Fruit fly (Drosophila melanogaster): ENCODE data around the gene Hers.
A peak's percentile ranks its signal among the peaks of the same experiment; 100 is the strongest.

Hers gene

dm6 chrX:19840341-19840740, 25.6 kb upstream of the Hers start:
- TF ChIP-seq br (GFP tag; optimal IDR thresholded peaks at IDR 0.05) (no peak), Hr78 (GFP tag; optimal IDR thresholded peaks at IDR 0.05) (no peak), CrebA (GFP tag; optimal IDR thresholded peaks at IDR 0.05; ENCODE audit: borderline replicate concordance) (no peak), foxo (GFP tag; optimal IDR thresholded peaks at IDR 0.05) (no peak), Abd-B (GFP tag; optimal IDR thresholded peaks at IDR 0.05) (no peak), CG32264 (GFP tag; optimal IDR thresholded peaks at IDR 0.05) (no peak), HLH106 (tag; optimal IDR thresholded peaks at IDR 0.05) (no peak), OdsH (GFP tag; optimal IDR thresholded peaks at IDR 0.05) (no peak), Jra (GFP tag; optimal IDR thresholded peaks at IDR 0.05) (no peak), Rel (GFP tag; optimal IDR thresholded peaks at IDR 0.05) (no peak), Rel (tag; optimal IDR thresholded peaks at IDR 0.05) (no peak), GATAd (GFP tag; optimal IDR thresholded peaks at IDR 0.05) (no peak), dl (GFP tag; optimal IDR thresholded peaks at IDR 0.05; ENCODE audit: insufficient read depth in 1 of 2, partially characterized antibody in 2 of 2) (no peak), fru (GFP tag; optimal IDR thresholded peaks at IDR 0.05) (no peak), N (GFP tag; optimal IDR thresholded peaks at IDR 0.05) (no peak), pan (optimal IDR thresholded peaks at IDR 0.05) (no peak), ey (GFP tag; optimal IDR thresholded peaks at IDR 0.05) (no peak), psq (GFP tag; optimal IDR thresholded peaks at IDR 0.05) (no peak), Vsx2 (GFP tag; optimal IDR thresholded peaks at IDR 0.05; ENCODE audit: partially characterized antibody) (no peak)

- TF ChIP-seq HLH106 (tag; optimal IDR thresholded peaks at IDR 0.05) (peak; percentile 48), h (GFP tag; optimal IDR thresholded peaks at IDR 0.05) (peak; percentile 19), lola (GFP tag; optimal IDR thresholded peaks at IDR 0.05) (no peak), psq (GFP tag; optimal IDR thresholded peaks at IDR 0.05) (peak; percentile 52), foxo (GFP tag; optimal IDR thresholded peaks at IDR 0.05) (peak in 1 of 2 experiments; percentile 52), N (GFP tag; optimal IDR thresholded peaks at IDR 0.05) (no peak), Mio (GFP tag; optimal IDR thresholded peaks at IDR 0.05) (no peak), CrebA (GFP tag; optimal IDR thresholded peaks at IDR 0.05; ENCODE audit: borderline replicate concordance) (no peak), rgr (GFP tag; optimal IDR thresholded peaks at IDR 0.05) (peak; percentile 9), Hr83 (GFP tag; optimal IDR thresholded peaks at IDR 0.05; ENCODE audit: poor library complexity, severe bottlenecking) (no peak), br (GFP tag; optimal IDR thresholded peaks at IDR 0.05) (peak; percentile 33), Sp1 (GFP tag; optimal IDR thresholded peaks at IDR 0.05) (peak; percentile 41), Hnf4 (GFP tag; optimal IDR thresholded peaks at IDR 0.05) (peak; percentile 9), jim (GFP tag; optimal IDR thresholded peaks at IDR 0.05) (no peak), ey (GFP tag; optimal IDR thresholded peaks at IDR 0.05) (peak; percentile 24), Rel (GFP tag; optimal IDR thresholded peaks at IDR 0.05) (no peak), Rel (tag; optimal IDR thresholded peaks at IDR 0.05) (peak; percentile 60), OdsH (GFP tag; optimal IDR thresholded peaks at IDR 0.05) (peak; percentile 42), sage (GFP tag; optimal IDR thresholded peaks at IDR 0.05) (no peak), woc (GFP tag; optimal IDR thresholded peaks at IDR 0.05) (peak; percentile 47), Dfd (GFP tag; optimal IDR thresholded peaks at IDR 0.05) (no peak), Jra (GFP tag; optimal IDR thresholded peaks at IDR 0.05) (no peak), dmrt93B (GFP tag; optimal IDR thresholded peaks at IDR 0.05) (no peak), dsf (GFP tag; optimal IDR thresholded peaks at IDR 0.05; ENCODE audit: borderline replicate concordance) (no peak), fru (GFP tag; optimal IDR thresholded peaks at IDR 0.05) (peak; percentile 69)
Observed at dm6 chrX:19842397-19843261, 23.3 kb upstream of the Hers start.

- TF ChIP-seq tai (GFP tag; optimal IDR thresholded peaks at IDR 0.05) (no peak), psq (GFP tag; optimal IDR thresholded peaks at IDR 0.05) (peak; percentile 3)
Observed at dm6 chrX:19844010-19844766, 21.8 kb upstream of the Hers start.
